Worm (Caenorhabditis elegans) whole organism, L3 larva: ENCODE measurements around the gene Y54F10BM.3.

Experiments
- ceh-16 ChIP-seq: sonication (generic microtip); optimal IDR thresholded peaks from 2 replicates; lab custom pipeline; 2017; ENCODE audit warnings: missing biosample characterization, missing genetic modification characterization
- egl-27 ChIP-seq: sonication (generic microtip); optimal IDR thresholded peaks from 4 replicates; lab custom pipeline; 2017; ENCODE audit warnings: missing biosample characterization, missing genetic modification reagents, missing genetic modification characterization
- fkh-10 ChIP-seq: sonication (generic microtip); optimal IDR thresholded peaks from 2 replicates; lab custom pipeline; 2017; ENCODE audit warnings: missing biosample characterization, missing genetic modification reagents, missing genetic modification characterization
- fos-1 ChIP-seq: fragments of 150-350 bp; optimal IDR thresholded peaks from 2 replicates; lab custom pipeline; 2014; ENCODE audit warnings: missing biosample characterization, missing genetic modification characterization
- lin-39 ChIP-seq: fragments of 150-350 bp; optimal IDR thresholded peaks from 2 replicates; lab custom pipeline; 2018; ENCODE audit warnings: missing biosample characterization, missing genetic modification reagents, missing genetic modification characterization
- mdl-1 ChIP-seq: fragments of 150-350 bp; optimal IDR thresholded peaks from 2 replicates; lab custom pipeline; 2014; ENCODE audit warnings: missing biosample characterization, missing genetic modification characterization
- mml-1 ChIP-seq: fragments of 150-350 bp; sonication (generic microtip); optimal IDR thresholded peaks from 3 replicates; lab custom pipeline; 2014; ENCODE audit warnings: missing biosample characterization, missing genetic modification characterization
- nhr-237 ChIP-seq: fragments of 150-350 bp; optimal IDR thresholded peaks from 2 replicates; lab custom pipeline; 2014; ENCODE audit warnings: missing biosample characterization, missing genetic modification characterization
- nhr-25 ChIP-seq: sonication (generic microtip); optimal IDR thresholded peaks from 2 replicates; lab custom pipeline; 2017; ENCODE audit warnings: missing biosample characterization, missing genetic modification characterization
- skn-1 ChIP-seq: fragments of 150-350 bp; optimal IDR thresholded peaks from 2 replicates; lab custom pipeline; 2014; ENCODE audit warnings: missing biosample characterization, missing genetic modification characterization
- snpc-4 ChIP-seq: fragments of 150-350 bp; optimal IDR thresholded peaks from 2 replicates; lab custom pipeline; 2014; ENCODE audit warnings: missing biosample characterization, missing genetic modification characterization
- tbx-2 ChIP-seq: sonication (generic microtip); optimal IDR thresholded peaks from 2 replicates; lab custom pipeline; 2016; ENCODE audit warnings: mild to moderate bottlenecking, missing genetic modification characterization, missing compliant biosample characterization
- unc-62 ChIP-seq: fragments of 150-350 bp; sonication (generic microtip); optimal IDR thresholded peaks from 4 replicates; lab custom pipeline; 2014; ENCODE audit warnings: missing biosample characterization, missing genetic modification reagents, missing genetic modification characterization
- ztf-11 ChIP-seq: fragments of 150-350 bp; optimal IDR thresholded peaks from 2 replicates; lab custom pipeline; 2014; ENCODE audit warnings: missing biosample characterization, missing genetic modification characterization

- TF ChIP-seq egl-27 (tag; lab: Kevin White, UChicago) (no peak), skn-1 (tag; lab: Kevin White, UChicago) (no peak), unc-62 (no peak), mml-1 (tag; lab: Kevin White, UChicago) (no peak), tbx-2 (tag; lab: Kevin White, UChicago) (no peak), ceh-16 (no peak), nhr-25 (tag; lab: Kevin White, UChicago) (no peak), ztf-11 (tag; lab: Kevin White, UChicago) (no peak), lin-39 (tag; lab: Kevin White, UChicago) (no peak), mdl-1 (tag; lab: Kevin White, UChicago) (no peak), nhr-237 (tag; lab: Kevin White, UChicago) (no peak), fkh-10 (GFP tag; lab: Kevin White, UChicago) (no peak), fos-1 (tag; lab: Kevin White, UChicago) (no peak), snpc-4 (tag; lab: Kevin White, UChicago) (no peak)
These were observed 46.8 kb downstream of the Y54F10BM.3 start for ce11 chrIII:2328612-2329011.
